Worm (Caenorhabditis elegans): ENCODE results near the gene mau-8.

- TF ChIP-seq M03D4.4 (tag; optimal IDR thresholded peaks at IDR 0.05) = no peak
- peak; percentile 57 for TF ChIP-seq ces-1 (GFP tag; optimal IDR thresholded peaks at IDR 0.05)
- TF ChIP-seq mab-5 (tag; optimal IDR thresholded peaks at IDR 0.05) = no peak
- TF ChIP-seq lsy-2 (tag; optimal IDR thresholded peaks at IDR 0.05) = no peak
- peak; percentile 60 for TF ChIP-seq elt-1 (tag; optimal IDR thresholded peaks at IDR 0.05; ENCODE audit: borderline replicate concordance, insufficient read depth)
- no peak for TF ChIP-seq lin-13 (tag; optimal IDR thresholded peaks at IDR 0.05)
- TF ChIP-seq elt-3 (tag; optimal IDR thresholded peaks at IDR 0.05) = peak; percentile 35
- no peak for TF ChIP-seq pha-4 (tag; optimal IDR thresholded peaks at IDR 0.05)
- no peak for TF ChIP-seq ceh-39 (tag; optimal IDR thresholded peaks at IDR 0.05)
- TF ChIP-seq ztf-11 (tag; optimal IDR thresholded peaks at IDR 0.05) = no peak
- TF ChIP-seq blmp-1 (tag; optimal IDR thresholded peaks at IDR 0.05) = no peak
- peak; percentile 37 for TF ChIP-seq unc-62 (GFP tag; optimal IDR thresholded peaks at IDR 0.05)
- peak; percentile 30 for TF ChIP-seq ham-2 (GFP tag; optimal IDR thresholded peaks at IDR 0.05)
- no peak for TF ChIP-seq cnd-1 (tag; optimal IDR thresholded peaks at IDR 0.05)
Measured at ce11 chrIV:13395255-13395654, 17.4 kb downstream of the mau-8 start.
